Fruit fly (Drosophila melanogaster) whole organism, prepupa: Measurements from ENCODE around the gene CG13921.
A peak's percentile ranks its signal among the peaks of the same experiment; 100 is the strongest.

Experiments used
- Blimp-1 ChIP-seq: fragments of 200-800 bp; sonication (Bioruptor generic); optimal IDR thresholded peaks from 3 replicates; lab custom pipeline; 2017; ENCODE audit warnings: missing biosample characterization, missing genetic modification characterization, mild to moderate bottlenecking, moderate library complexity, missing genetic modification reagents
- CG10631 ChIP-seq: fragments of 200-800 bp; sonication (Bioruptor generic); optimal IDR thresholded peaks from 2 replicates; lab custom pipeline; 2016; ENCODE audit warnings: missing biosample characterization, missing genetic modification characterization
- CG11294 ChIP-seq: fragments of 200-800 bp; sonication (Bioruptor generic); IDR thresholded peaks from 2 replicates; pipeline ENCODE4 v1.3.6; 2022; ENCODE audit warnings: missing biosample characterization, missing genetic modification characterization
- CG11762 ChIP-seq: fragments of 200-800 bp; sonication (Bioruptor generic); optimal IDR thresholded peaks from 3 replicates; lab custom pipeline; 2016; ENCODE audit warnings: missing biosample characterization, missing genetic modification characterization; ENCODE audit not compliant: insufficient read depth
- CG11902 ChIP-seq: fragments of 200-800 bp; sonication (Bioruptor generic); optimal IDR thresholded peaks from 3 replicates; lab custom pipeline; 2016; ENCODE audit warnings: missing biosample characterization, missing genetic modification characterization
- CG1621 ChIP-seq: fragments of 200-800 bp; sonication (Bioruptor generic); optimal IDR thresholded peaks from 3 replicates; lab custom pipeline; 2018; ENCODE audit warnings: missing biosample characterization, mild to moderate bottlenecking, missing genetic modification characterization
- CG16779 ChIP-seq: fragments of 200-800 bp; sonication (Bioruptor generic); optimal IDR thresholded peaks from 3 replicates; lab custom pipeline; 2017; ENCODE audit warnings: missing biosample characterization, mild to moderate bottlenecking, missing genetic modification characterization
- CG3032 ChIP-seq: fragments of 200-800 bp; optimal IDR thresholded peaks from 2 replicates; lab custom pipeline; 2019; ENCODE audit warnings: missing biosample characterization, mild to moderate bottlenecking, missing genetic modification characterization, moderate library complexity
- CG31627 ChIP-seq: fragments of 200-800 bp; sonication (Bioruptor generic); optimal IDR thresholded peaks from 3 replicates; lab custom pipeline; 2016; ENCODE audit warnings: missing biosample characterization, missing genetic modification characterization
- CG32006 ChIP-seq: fragments of 200-800 bp; sonication (Bioruptor generic); optimal IDR thresholded peaks from 3 replicates; lab custom pipeline; 2017; ENCODE audit warnings: missing biosample characterization, mild to moderate bottlenecking, missing genetic modification characterization
- CG3919 ChIP-seq: fragments of 200-800 bp; sonication (Bioruptor generic); optimal IDR thresholded peaks from 3 replicates; lab custom pipeline; 2016; ENCODE audit warnings: missing biosample characterization, missing genetic modification characterization
- CG4318 ChIP-seq: fragments of 200-800 bp; sonication (Bioruptor generic); optimal IDR thresholded peaks from 3 replicates; lab custom pipeline; 2017; ENCODE audit warnings: missing biosample characterization, mild to moderate bottlenecking, missing genetic modification characterization
- CG6163 ChIP-seq: fragments of 200-800 bp; sonication (Bioruptor generic); IDR thresholded peaks from 3 replicates; pipeline ENCODE4 v1.3.6; 2022; ENCODE audit warnings: missing biosample characterization, missing genetic modification characterization
- CG6276 ChIP-seq: fragments of 200-800 bp; sonication (Bioruptor generic); optimal IDR thresholded peaks from 2 replicates; lab custom pipeline; 2017; ENCODE audit warnings: missing biosample characterization, mild to moderate bottlenecking, missing genetic modification characterization
- CG6792 ChIP-seq: fragments of 200-800 bp; sonication (Bioruptor generic); optimal IDR thresholded peaks from 3 replicates; lab custom pipeline; 2016; ENCODE audit warnings: missing biosample characterization, missing genetic modification characterization
- CG6808 ChIP-seq: fragments of 200-800 bp; sonication (Bioruptor generic); optimal IDR thresholded peaks from 3 replicates; lab custom pipeline; 2017; ENCODE audit warnings: missing biosample characterization, missing genetic modification characterization, mild to moderate bottlenecking, moderate library complexity, missing genetic modification reagents
- CG7368 ChIP-seq: fragments of 200-800 bp; sonication (Bioruptor generic); optimal IDR thresholded peaks from 3 replicates; lab custom pipeline; 2016; ENCODE audit warnings: missing biosample characterization, missing genetic modification characterization
- CG8319 ChIP-seq: fragments of 200-800 bp; sonication (Bioruptor generic); optimal IDR thresholded peaks from 3 replicates; lab custom pipeline; 2016; ENCODE audit warnings: missing biosample characterization, missing genetic modification characterization
- Eip75B ChIP-seq: fragments of 200-800 bp; sonication (Bioruptor generic); optimal IDR thresholded peaks from 3 replicates; lab custom pipeline; 2016; ENCODE audit warnings: missing biosample characterization, missing genetic modification characterization
- Eip78C ChIP-seq: fragments of 200-800 bp; sonication (Bioruptor generic); peaks from one replicate; lab custom pipeline; 2016; ENCODE audit warnings: missing biosample characterization, missing genetic modification characterization
- Ets21C ChIP-seq: fragments of 200-800 bp; sonication (Bioruptor generic); optimal IDR thresholded peaks from 3 replicates; lab custom pipeline; 2016; ENCODE audit warnings: missing biosample characterization, missing genetic modification characterization
- Ets96B ChIP-seq: fragments of 200-800 bp; optimal IDR thresholded peaks from 2 replicates; lab custom pipeline; 2019; ENCODE audit warnings: missing biosample characterization, mild to moderate bottlenecking, missing genetic modification characterization, moderate library complexity
- Hr39 ChIP-seq: fragments of 200-800 bp; sonication (Bioruptor generic); optimal IDR thresholded peaks from 2 replicates; lab custom pipeline; 2016; ENCODE audit warnings: missing biosample characterization, missing genetic modification characterization
- Hr4 ChIP-seq: fragments of 200-800 bp; sonication (Bioruptor generic); optimal IDR thresholded peaks from 3 replicates; lab custom pipeline; 2016; ENCODE audit warnings: missing biosample characterization, missing genetic modification characterization
- Met ChIP-seq: fragments of 200-800 bp; sonication (Bioruptor generic); optimal IDR thresholded peaks from 3 replicates; lab custom pipeline; 2016; ENCODE audit warnings: missing biosample characterization, missing genetic modification characterization
- OdsH ChIP-seq: fragments of 200-800 bp; sonication (Bioruptor generic); optimal IDR thresholded peaks from 3 replicates; lab custom pipeline; 2016; ENCODE audit warnings: missing biosample characterization, missing genetic modification characterization
- Smox ChIP-seq: fragments of 200-800 bp; sonication (Bioruptor generic); optimal IDR thresholded peaks from 3 replicates; lab custom pipeline; 2016; ENCODE audit warnings: missing biosample characterization, missing genetic modification characterization
- achi ChIP-seq: fragments of 200-800 bp; sonication (Bioruptor generic); optimal IDR thresholded peaks from 3 replicates; lab custom pipeline; 2016; ENCODE audit warnings: missing biosample characterization, missing genetic modification characterization
- dac ChIP-seq: fragments of 200-800 bp; sonication (Bioruptor generic); optimal IDR thresholded peaks from 2 replicates; lab custom pipeline; 2017; ENCODE audit warnings: missing biosample characterization, mild to moderate bottlenecking, missing genetic modification characterization
- dsx ChIP-seq: fragments of 200-800 bp; optimal IDR thresholded peaks from 3 replicates; lab custom pipeline; 2019; ENCODE audit warnings: missing biosample characterization, mild to moderate bottlenecking, missing genetic modification characterization, moderate library complexity; ENCODE audit not compliant: poor library complexity, severe bottlenecking
- eg ChIP-seq: fragments of 200-800 bp; sonication (Bioruptor generic); IDR thresholded peaks from 3 replicates; pipeline ENCODE4 v1.3.6; 2022; ENCODE audit warnings: missing biosample characterization, missing genetic modification characterization
- fd59A ChIP-seq: fragments of 200-800 bp; sonication (Bioruptor generic); optimal IDR thresholded peaks from 2 replicates; lab custom pipeline; 2017; ENCODE audit warnings: missing biosample characterization, mild to moderate bottlenecking, missing genetic modification characterization, missing genetic modification reagents
- fd85E ChIP-seq: fragments of 200-800 bp; sonication (Bioruptor generic); optimal IDR thresholded peaks from 3 replicates; lab custom pipeline; 2016; ENCODE audit warnings: missing biosample characterization, missing genetic modification characterization
- fkh ChIP-seq: fragments of 200-800 bp; sonication (Bioruptor generic); optimal IDR thresholded peaks from 3 replicates; lab custom pipeline; 2017; ENCODE audit warnings: missing biosample characterization, mild to moderate bottlenecking, missing genetic modification characterization, moderate library complexity
- lz ChIP-seq: fragments of 200-800 bp; sonication (Bioruptor generic); optimal IDR thresholded peaks from 3 replicates; lab custom pipeline; 2016; ENCODE audit warnings: missing biosample characterization, missing genetic modification characterization
- net ChIP-seq: fragments of 200-800 bp; sonication (Bioruptor generic); optimal IDR thresholded peaks from 3 replicates; lab custom pipeline; 2016; ENCODE audit warnings: missing biosample characterization, missing genetic modification characterization
- spab ChIP-seq: fragments of 200-800 bp; sonication (Bioruptor generic); optimal IDR thresholded peaks from 2 replicates; lab custom pipeline; 2017; ENCODE audit warnings: missing biosample characterization, mild to moderate bottlenecking, missing genetic modification characterization, missing genetic modification reagents
- ss ChIP-seq, 2 experiments: fragments of 200-800 bp; sonication (Bioruptor generic); optimal IDR thresholded peaks; 2 replicates in 1 of 2; 3 replicates in 1 of 2; lab custom pipeline; 2017 to 2018; ENCODE audit warnings: mild to moderate bottlenecking in 2 of 2, missing biosample characterization in 2 of 2, missing genetic modification characterization in 2 of 2, moderate library complexity in 1 of 2
- svp ChIP-seq: fragments of 200-800 bp; sonication (Bioruptor generic); peaks from one replicate; lab custom pipeline; 2016; ENCODE audit warnings: missing biosample characterization, missing genetic modification characterization
- vri ChIP-seq: fragments of 200-800 bp; sonication (Bioruptor generic); optimal IDR thresholded peaks from 3 replicates; lab custom pipeline; 2016; ENCODE audit warnings: missing biosample characterization, mild to moderate bottlenecking, missing genetic modification characterization

CG13921 gene

dm6 chr3L:1774713-1775648 lies 28.3 kb downstream of the CG13921 start, which contains the start of the genes CG13933 and PolD2 (continued):
- peak; percentile 92 for TF ChIP-seq achi (GFP tag; lab: Kevin White, UChicago)
- TF ChIP-seq dsx = peak; percentile 98
- peak; percentile 92 for TF ChIP-seq CG3032 (tag; lab: Kevin White, UChicago)
- TF ChIP-seq Ets96B (tag; lab: Kevin White, UChicago) = peak; percentile 89
- peak; percentile 89 for TF ChIP-seq CG16779
- TF ChIP-seq Eip75B (GFP tag; lab: Kevin White, UChicago) = no peak
- peak; percentile 99 for TF ChIP-seq Eip78C
- TF ChIP-seq fkh (GFP tag; lab: Kevin White, UChicago) = no peak
- peak; percentile 98 for TF ChIP-seq CG32006 (GFP tag; lab: Kevin White, UChicago)
- peak; percentile 99 for TF ChIP-seq OdsH (GFP tag; lab: Kevin White, UChicago)
- peak; percentile 91 for TF ChIP-seq lz (GFP tag; lab: Kevin White, UChicago)
- peak; percentile 84 for TF ChIP-seq CG11762 (GFP tag; lab: Kevin White, UChicago)
- TF ChIP-seq CG6808 (GFP tag; lab: Kevin White, UChicago) = no peak
- peak; percentile 85 for TF ChIP-seq Ets21C (GFP tag; lab: Kevin White, UChicago)
- peak; percentile 93 for TF ChIP-seq CG6792 (GFP tag; lab: Kevin White, UChicago)
- TF ChIP-seq dac = no peak
- no peak for TF ChIP-seq spab (GFP tag; lab: Kevin White, UChicago)
- TF ChIP-seq svp (GFP tag; lab: Kevin White, UChicago) = peak; percentile 97
- TF ChIP-seq CG4318 (GFP tag; lab: Kevin White, UChicago) = no peak
- TF ChIP-seq fd59A (GFP tag; lab: Kevin White, UChicago) = peak; percentile 87
- peak; percentile 98 for TF ChIP-seq eg (GFP tag; lab: Robert Waterston, UW)
- peak; percentile 91 for TF ChIP-seq Smox (GFP tag; lab: Kevin White, UChicago)
- no peak for TF ChIP-seq CG6276
- no peak for TF ChIP-seq CG7368
- TF ChIP-seq CG31627 (GFP tag; lab: Kevin White, UChicago) = peak; percentile 93
- peak; percentile 78 for TF ChIP-seq CG11294 (GFP tag; lab: Robert Waterston, UW)
- TF ChIP-seq ss (GFP tag; optimal IDR thresholded peaks at IDR 0.05; lab: Kevin White, UChicago) = peak in 1 of 2 experiments; percentile 97
- peak; percentile 67 for TF ChIP-seq Blimp-1 (GFP tag; lab: Kevin White, UChicago)
- TF ChIP-seq CG11902 (GFP tag; lab: Kevin White, UChicago) = peak; percentile 79
- TF ChIP-seq net = no peak
- TF ChIP-seq Met (GFP tag; lab: Kevin White, UChicago) = peak; percentile 95
- TF ChIP-seq CG8319 (GFP tag; lab: Kevin White, UChicago) = peak; percentile 60
- TF ChIP-seq Hr39 (GFP tag; lab: Kevin White, UChicago) = peak; percentile 93
- peak; percentile 96 for TF ChIP-seq Hr4 (GFP tag; lab: Kevin White, UChicago)
- peak; percentile 55 for TF ChIP-seq fd85E (GFP tag; lab: Kevin White, UChicago)
- TF ChIP-seq CG3919 (GFP tag; lab: Kevin White, UChicago) = no peak
- no peak for TF ChIP-seq vri (GFP tag; lab: Kevin White, UChicago)
- TF ChIP-seq CG10631 = peak; percentile 97
- no peak for TF ChIP-seq CG1621 (tag; lab: Kevin White, UChicago)
- TF ChIP-seq CG6163 (GFP tag; lab: Robert Waterston, UW) = peak; percentile 100
